Fruit fly (Drosophila melanogaster) whole organism, wandering third instar larva: ENCODE measurements around the gene Acbp5.

Source experiments
- Abd-B ChIP-seq: fragments of >200 bp; optimal IDR thresholded peaks from 2 replicates; lab custom pipeline; 2017; ENCODE audit warnings: missing biosample characterization, missing genetic modification characterization
- CG32264 ChIP-seq: fragments of 200-800 bp; sonication (Bioruptor generic); optimal IDR thresholded peaks from 2 replicates; lab custom pipeline; 2016; ENCODE audit warnings: missing biosample characterization, missing genetic modification characterization
- CrebA ChIP-seq: fragments of 200-800 bp; sonication (Bioruptor generic); optimal IDR thresholded peaks from 2 replicates; lab custom pipeline; 2016; ENCODE audit warnings: missing biosample characterization, mild to moderate bottlenecking, missing genetic modification characterization, borderline replicate concordance
- Dfd ChIP-seq: fragments of >200 bp; optimal IDR thresholded peaks from 2 replicates; lab custom pipeline; 2017; ENCODE audit warnings: missing biosample characterization, missing genetic modification characterization
- Dif ChIP-seq: fragments of 200-275, 200-300 bp; sonication (Bioruptor generic); optimal IDR thresholded peaks from 2 replicates; lab custom pipeline; 2018; ENCODE audit warnings: missing biosample characterization, missing genetic modification characterization; ENCODE audit not compliant: partially characterized antibody
- GATAd ChIP-seq: sonication (Bioruptor generic); optimal IDR thresholded peaks from 2 replicates; lab custom pipeline; 2016; ENCODE audit warnings: missing biosample characterization, missing genetic modification characterization
- HLH106 ChIP-seq: fragments of 200-800 bp; optimal IDR thresholded peaks from 3 replicates; lab custom pipeline; 2019; ENCODE audit warnings: missing biosample characterization, mild to moderate bottlenecking, missing genetic modification characterization, moderate library complexity
- Hnf4 ChIP-seq: fragments of 200-800 bp; sonication (Bioruptor generic); optimal IDR thresholded peaks from 2 replicates; lab custom pipeline; 2016; ENCODE audit warnings: missing biosample characterization, mild to moderate bottlenecking, missing genetic modification characterization
- Hr78 ChIP-seq: fragments of >200 bp; optimal IDR thresholded peaks from 2 replicates; lab custom pipeline; 2017; ENCODE audit warnings: missing biosample characterization, missing genetic modification characterization
- Hr83 ChIP-seq: fragments of 200-300 bp; sonication (Bioruptor generic); optimal IDR thresholded peaks from 2 replicates; lab custom pipeline; 2016; ENCODE audit warnings: missing biosample characterization, mild to moderate bottlenecking, missing genetic modification characterization, moderate library complexity; ENCODE audit not compliant: poor library complexity, severe bottlenecking
- Mio ChIP-seq: sonication (Bioruptor generic); optimal IDR thresholded peaks from 2 replicates; lab custom pipeline; 2016; ENCODE audit warnings: missing biosample characterization, missing genetic modification characterization
- Myc ChIP-seq: fragments of >200 bp; optimal IDR thresholded peaks from 2 replicates; lab custom pipeline; 2017
- N ChIP-seq: fragments of >200 bp; optimal IDR thresholded peaks from 2 replicates; lab custom pipeline; 2018; ENCODE audit warnings: missing biosample characterization, missing external identifiers, missing genetic modification characterization
- OdsH ChIP-seq: fragments of 200-800 bp; sonication (Bioruptor generic); optimal IDR thresholded peaks from 2 replicates; lab custom pipeline; 2016; ENCODE audit warnings: missing biosample characterization, mild to moderate bottlenecking, missing genetic modification characterization
- Sp1 ChIP-seq: fragments of 200-800 bp; sonication (Bioruptor generic); optimal IDR thresholded peaks from 3 replicates; lab custom pipeline; 2019; ENCODE audit warnings: missing biosample characterization, mild to moderate bottlenecking, missing genetic modification characterization, moderate library complexity
- Vsx2 ChIP-seq: fragments of 200-300, 225-300 bp; sonication (Bioruptor generic); optimal IDR thresholded peaks from 2 replicates; lab custom pipeline; 2018; ENCODE audit warnings: missing biosample characterization, missing genetic modification characterization; ENCODE audit not compliant: partially characterized antibody
- br ChIP-seq: fragments of 200-800 bp; sonication (Bioruptor generic); optimal IDR thresholded peaks from 2 replicates; lab custom pipeline; 2016; ENCODE audit warnings: missing biosample characterization, missing genetic modification characterization
- brk ChIP-seq: fragments of 200-800 bp; sonication (Bioruptor generic); optimal IDR thresholded peaks from 2 replicates; lab custom pipeline; 2016; ENCODE audit warnings: missing biosample characterization, mild to moderate bottlenecking, missing genetic modification characterization
- dl ChIP-seq, 2 experiments: fragments of 175-275, 200-275 bp in 1 of 2; fragments of 200-275 bp in 1 of 2; sonication (Bioruptor generic); optimal IDR thresholded peaks; lab custom pipeline; 2018; ENCODE audit warnings: mild to moderate bottlenecking in 2 of 2, missing biosample characterization in 2 of 2, missing genetic modification characterization in 2 of 2, moderate library complexity in 2 of 2; ENCODE audit not compliant: partially characterized antibody in 2 of 2, insufficient read depth in 1 of 2
- dmrt93B ChIP-seq: fragments of 200-800 bp; sonication (Bioruptor generic); optimal IDR thresholded peaks from 2 replicates; lab custom pipeline; 2018; ENCODE audit warnings: missing biosample characterization, mild to moderate bottlenecking, missing genetic modification characterization
- dsf ChIP-seq: sonication (Bioruptor generic); optimal IDR thresholded peaks from 2 replicates; lab custom pipeline; 2016; ENCODE audit warnings: missing biosample characterization, missing genetic modification characterization, borderline replicate concordance
- ey ChIP-seq: fragments of 200-800 bp; sonication (Bioruptor generic); optimal IDR thresholded peaks from 2 replicates; lab custom pipeline; 2016; ENCODE audit warnings: missing biosample characterization, missing genetic modification characterization
- fru ChIP-seq: fragments of 200-800 bp; sonication (Bioruptor generic); optimal IDR thresholded peaks from 3 replicates; lab custom pipeline; 2016; ENCODE audit warnings: missing biosample characterization, mild to moderate bottlenecking, missing genetic modification characterization
- jim ChIP-seq: fragments of 175-275, 200-325 bp; sonication (Bioruptor generic); optimal IDR thresholded peaks from 2 replicates; lab custom pipeline; 2016; ENCODE audit warnings: missing biosample characterization, mild to moderate bottlenecking, missing genetic modification characterization
- lola ChIP-seq: fragments of >200 bp; optimal IDR thresholded peaks from 2 replicates; lab custom pipeline; 2017; ENCODE audit warnings: missing biosample characterization, missing genetic modification characterization
- pan ChIP-seq: fragments of >200 bp; optimal IDR thresholded peaks from 2 replicates; lab custom pipeline; 2017
- psq ChIP-seq: fragments of 200-800 bp; sonication (Bioruptor generic); optimal IDR thresholded peaks from 3 replicates; lab custom pipeline; 2017; ENCODE audit warnings: missing biosample characterization, mild to moderate bottlenecking, missing genetic modification characterization, moderate library complexity
- rgr ChIP-seq: fragments of 200-800 bp; sonication (Bioruptor generic); optimal IDR thresholded peaks from 3 replicates; lab custom pipeline; 2016; ENCODE audit warnings: missing biosample characterization, mild to moderate bottlenecking, missing genetic modification characterization
- sv ChIP-seq: fragments of 200-800 bp; sonication (Bioruptor generic); optimal IDR thresholded peaks from 3 replicates; lab custom pipeline; 2016; ENCODE audit warnings: missing biosample characterization, missing genetic modification characterization
- usp ChIP-seq: fragments of >200 bp; optimal IDR thresholded peaks from 2 replicates; lab custom pipeline; 2017; ENCODE audit warnings: missing biosample characterization, missing genetic modification characterization

The Acbp5 gene

dm6 chr3L:8834486-8834885 lies 46.1 kb upstream of the Acbp5 start (continued):
- TF ChIP-seq Hnf4 (GFP tag; lab: Kevin White, UChicago) = no peak
- no peak for TF ChIP-seq GATAd
- TF ChIP-seq psq (GFP tag; lab: Kevin White, UChicago) = peak; percentile 17
- TF ChIP-seq dmrt93B = no peak
- no peak for TF ChIP-seq brk (GFP tag; lab: Kevin White, UChicago)
- no peak for TF ChIP-seq CrebA (GFP tag; lab: Kevin White, UChicago)

- TF ChIP-seq usp (GFP tag; lab: Kevin White, UChicago) (no peak), psq (GFP tag; lab: Kevin White, UChicago) (no peak), pan (lab: Kevin White, UChicago) (no peak), CrebA (GFP tag; lab: Kevin White, UChicago) (no peak), N (no peak), dsf (GFP tag; lab: Kevin White, UChicago) (no peak), ey (GFP tag; lab: Kevin White, UChicago) (no peak)
These were observed 45.1 kb upstream of the Acbp5 start for dm6 chr3L:8833467-8833802.

- TF ChIP-seq Abd-B = no peak
- TF ChIP-seq lola (GFP tag; lab: Kevin White, UChicago) = no peak
- TF ChIP-seq OdsH = no peak
- no peak for TF ChIP-seq dsf (GFP tag; lab: Kevin White, UChicago)
These were observed 44.6 kb upstream of the Acbp5 start for dm6 chr3L:8832737-8833466.

- TF ChIP-seq fru (GFP tag; lab: Kevin White, UChicago) (no peak), br (no peak), Myc (lab: Kevin White, UChicago) (no peak), sv (GFP tag; lab: Kevin White, UChicago) (no peak), HLH106 (tag; lab: Kevin White, UChicago) (no peak), Hr83 (GFP tag; lab: Kevin White, UChicago) (no peak), Hr78 (no peak), Sp1 (GFP tag; lab: Kevin White, UChicago) (no peak)
These were observed 42.6 kb upstream of the Acbp5 start for dm6 chr3L:8830954-8831353.

- TF ChIP-seq sv (GFP tag; lab: Kevin White, UChicago) = no peak
- no peak for TF ChIP-seq rgr (GFP tag; lab: Kevin White, UChicago)
- no peak for TF ChIP-seq jim (GFP tag; lab: Kevin White, UChicago)
- no peak for TF ChIP-seq br
- no peak for TF ChIP-seq Dif (GFP tag; lab: Kevin White, UChicago)
- no peak for TF ChIP-seq dsf (GFP tag; lab: Kevin White, UChicago)
- no peak for TF ChIP-seq pan (lab: Kevin White, UChicago)
- TF ChIP-seq GATAd = no peak
- no peak for TF ChIP-seq HLH106 (tag; lab: Kevin White, UChicago)
- TF ChIP-seq usp (GFP tag; lab: Kevin White, UChicago) = no peak
- no peak for TF ChIP-seq dmrt93B
- no peak for TF ChIP-seq lola (GFP tag; lab: Kevin White, UChicago)
- no peak for TF ChIP-seq Dfd (GFP tag; lab: Kevin White, UChicago)
- TF ChIP-seq Mio = no peak
- no peak for TF ChIP-seq Myc (lab: Kevin White, UChicago)
- no peak for TF ChIP-seq CG32264
These were observed 41.8 kb upstream of the Acbp5 start for dm6 chr3L:8830017-8830702.

dm6 chr3L:8829572-8829971 lies 41.2 kb upstream of the Acbp5 start:
- TF ChIP-seq Hr83 (GFP tag; lab: Kevin White, UChicago) (no peak), dl (GFP tag; optimal IDR thresholded peaks at IDR 0.05; lab: Kevin White, UChicago; ENCODE audit: insufficient read depth in 1 of 2, partially characterized antibody in 2 of 2) (no peak), OdsH (no peak), Myc (lab: Kevin White, UChicago) (no peak), psq (GFP tag; lab: Kevin White, UChicago) (no peak), Mio (no peak), Vsx2 (no peak), Hr78 (no peak), GATAd (no peak), Abd-B (no peak), CG32264 (no peak), br (no peak), fru (GFP tag; lab: Kevin White, UChicago) (no peak)
